Worm (Caenorhabditis elegans): ENCODE measurements around the gene Y32B12A.5.
"Not testable (repeated sequence)": the region's sequence is repeated elsewhere in the genome, so short reads cannot be mapped to it uniquely, and the experiment has no call there.

Y32B12A.5 gene

DNA sequence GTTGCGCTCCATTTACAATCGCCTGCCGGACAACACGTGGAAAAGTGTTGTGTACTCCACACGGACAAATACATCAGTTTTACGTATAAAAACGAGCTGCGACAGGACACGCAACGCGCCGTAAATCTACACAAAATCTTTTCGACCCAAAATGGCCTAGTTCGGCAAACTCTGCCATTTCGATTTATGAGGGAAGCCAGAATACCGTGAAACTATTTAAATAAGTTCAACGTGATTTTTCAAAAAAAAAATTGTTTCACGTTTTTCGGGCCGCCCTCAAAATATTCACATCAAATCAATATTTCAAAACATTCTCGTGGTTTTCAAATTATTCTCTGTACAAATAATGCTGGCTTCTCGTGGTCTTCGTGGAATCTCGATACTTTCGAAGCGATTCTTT lies 39.5 kb upstream of the Y32B12A.5 start, which contains the start of gene F36D3.8:
F36D3.8 (plus strand) TSS at position 301 of the 400 bp plus-strand sequence.
- no peak for TF ChIP-seq ham-2 (GFP tag; optimal IDR thresholded peaks at IDR 0.05)
- no peak for TF ChIP-seq sptf-1 (tag; optimal IDR thresholded peaks at IDR 0.05)
- no peak for TF ChIP-seq nhr-76 (tag; optimal IDR thresholded peaks at IDR 0.05)
- no peak for TF ChIP-seq ceh-39 (tag; optimal IDR thresholded peaks at IDR 0.05)
- no peak for TF ChIP-seq ceh-43 (GFP tag; optimal IDR thresholded peaks at IDR 0.05)
- no peak for TF ChIP-seq tbx-8 (GFP tag; optimal IDR thresholded peaks at IDR 0.05)
- no peak for TF ChIP-seq snpc-4 (tag; optimal IDR thresholded peaks at IDR 0.05)
- no peak for TF ChIP-seq flh-1 (GFP tag; optimal IDR thresholded peaks at IDR 0.05)
- TF ChIP-seq nhr-28 (tag; optimal IDR thresholded peaks at IDR 0.05): no peak
- no peak for TF ChIP-seq ceh-83 (GFP tag; optimal IDR thresholded peaks at IDR 0.05)
- TF ChIP-seq mab-5 (tag; optimal IDR thresholded peaks at IDR 0.05): no peak
- no peak for TF ChIP-seq unc-120 (tag; optimal IDR thresholded peaks at IDR 0.05; ENCODE audit: poor library complexity, severe bottlenecking)

- TF ChIP-seq M03D4.4 (tag; optimal IDR thresholded peaks at IDR 0.05): no peak
- no peak for TF ChIP-seq elt-1 (tag; optimal IDR thresholded peaks at IDR 0.05; ENCODE audit: borderline replicate concordance, insufficient read depth)
- TF ChIP-seq mep-1 (tag; optimal IDR thresholded peaks at IDR 0.05): no peak
- no peak for TF ChIP-seq zip-8 (tag; optimal IDR thresholded peaks at IDR 0.05)
- TF ChIP-seq lsy-2 (tag; optimal IDR thresholded peaks at IDR 0.05): no peak
- TF ChIP-seq hlh-1 (tag; optimal IDR thresholded peaks at IDR 0.05): no peak
- no peak for TF ChIP-seq drap-1 (GFP tag; optimal IDR thresholded peaks at IDR 0.05)
- no peak for TF ChIP-seq ceh-39 (tag; optimal IDR thresholded peaks at IDR 0.05)
- TF ChIP-seq nhr-2 (tag; optimal IDR thresholded peaks at IDR 0.05): no peak
- no peak for TF ChIP-seq ztf-11 (tag; optimal IDR thresholded peaks at IDR 0.05)
- TF ChIP-seq blmp-1 (tag; optimal IDR thresholded peaks at IDR 0.05): no peak
- TF ChIP-seq unc-62 (GFP tag; optimal IDR thresholded peaks at IDR 0.05): no peak
- no peak for TF ChIP-seq unc-120 (tag; optimal IDR thresholded peaks at IDR 0.05; ENCODE audit: poor library complexity, severe bottlenecking)
- no peak for TF ChIP-seq mls-2 (tag; optimal IDR thresholded peaks at IDR 0.05)
- TF ChIP-seq lin-32 (GFP tag; optimal IDR thresholded peaks at IDR 0.05): no peak
Observed at ce11 chrV:16522242-16522641, 34.9 kb upstream of the Y32B12A.5 start, which contains the start of gene srw-34. Gene srw-34 (minus strand): TSS chrV:16522342.

- TF ChIP-seq tbx-8 (GFP tag; optimal IDR thresholded peaks at IDR 0.05): no peak
- TF ChIP-seq nhr-28 (tag; optimal IDR thresholded peaks at IDR 0.05): no peak
Observed at ce11 chrV:16517619-16518018, 30.2 kb upstream of the Y32B12A.5 start, which contains the start of gene F36D3.4. Gene F36D3.4 (minus strand): TSS chrV:16517719.

DNA sequence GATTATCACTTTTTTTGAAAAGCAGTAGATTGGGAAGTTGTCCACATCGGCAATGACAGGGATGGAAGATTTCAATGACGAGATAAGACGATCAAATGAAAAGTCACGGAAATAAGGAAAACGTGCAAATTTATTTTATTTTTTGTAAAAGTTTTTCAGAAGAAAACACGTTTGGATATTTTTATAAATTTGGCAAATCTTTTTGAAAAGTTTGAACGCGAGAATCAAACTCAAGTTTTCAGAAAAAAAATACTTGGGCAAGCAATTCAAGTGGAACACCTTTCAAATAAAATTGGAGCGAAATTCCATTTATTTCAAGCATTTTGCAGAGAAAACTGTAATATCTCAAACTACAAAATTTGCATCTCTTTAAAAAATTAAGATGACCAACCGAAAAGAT lies 27.8 kb upstream of the Y32B12A.5 start, which contains the start of gene F36D3.5:
F36D3.5 (minus strand) TSS at position 101 of the 400 bp plus-strand sequence.
- not testable (repeated sequence) for TF ChIP-seq mep-1 (tag; optimal IDR thresholded peaks at IDR 0.05); ceh-43 (GFP tag; optimal IDR thresholded peaks at IDR 0.05); nhr-28 (tag; optimal IDR thresholded peaks at IDR 0.05)

DNA sequence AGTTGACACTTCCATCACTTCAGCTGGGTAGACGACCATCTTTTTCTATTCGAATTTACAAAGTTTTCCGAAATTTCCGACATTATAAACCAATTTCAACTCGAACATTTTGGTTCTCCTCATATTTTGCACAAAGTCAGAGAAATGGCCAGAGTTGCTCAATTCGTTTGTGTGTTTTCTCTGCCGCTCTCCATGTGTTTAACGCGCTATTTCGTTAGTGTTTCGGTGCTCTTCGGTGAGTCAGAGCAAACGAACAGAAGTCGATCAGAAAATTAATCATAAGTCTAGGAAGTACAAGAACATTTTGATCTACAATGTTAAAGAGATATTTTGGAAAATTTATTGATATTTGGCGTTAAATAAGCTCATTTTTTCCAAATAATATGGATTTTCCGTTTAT lies 21.3 kb upstream of the Y32B12A.5 start, which contains the start of gene srr-3:
srr-3 (minus strand) TSS at position 101 of the 400 bp plus-strand sequence.
- TF ChIP-seq nhr-2 (tag; optimal IDR thresholded peaks at IDR 0.05) (no peak), unc-62 (GFP tag; optimal IDR thresholded peaks at IDR 0.05) (no peak)

DNA sequence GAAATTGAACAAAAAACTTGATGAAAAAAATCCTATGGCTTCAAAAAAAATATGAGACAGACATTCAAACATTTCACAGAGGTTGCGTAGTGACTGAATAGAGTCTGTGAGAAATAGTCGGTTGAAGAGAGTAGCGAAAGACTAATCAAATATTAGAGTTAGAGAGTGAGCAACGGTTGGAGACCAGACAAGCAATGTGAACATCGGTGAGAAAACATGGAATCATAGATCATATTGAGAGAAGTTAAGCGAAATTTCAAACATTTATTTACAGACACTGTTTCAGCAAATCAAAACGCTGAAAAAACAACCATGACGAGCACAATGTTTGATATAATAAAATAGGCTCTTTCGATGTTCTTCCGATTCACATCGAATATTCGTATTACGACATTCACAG lies 19.3 kb upstream of the Y32B12A.5 start:
- TF ChIP-seq unc-39 (tag; optimal IDR thresholded peaks at IDR 0.05): no peak
- no peak for TF ChIP-seq mls-2 (tag; optimal IDR thresholded peaks at IDR 0.05)
- no peak for TF ChIP-seq snpc-4 (tag; optimal IDR thresholded peaks at IDR 0.05)
- no peak for TF ChIP-seq tbx-8 (GFP tag; optimal IDR thresholded peaks at IDR 0.05)
- no peak for TF ChIP-seq ham-2 (GFP tag; optimal IDR thresholded peaks at IDR 0.05)
- TF ChIP-seq blmp-1 (tag; optimal IDR thresholded peaks at IDR 0.05): no peak

- TF ChIP-seq hlh-1 (tag; optimal IDR thresholded peaks at IDR 0.05) (no peak), snpc-4 (tag; optimal IDR thresholded peaks at IDR 0.05) (no peak), ztf-11 (tag; optimal IDR thresholded peaks at IDR 0.05) (no peak), ceh-43 (GFP tag; optimal IDR thresholded peaks at IDR 0.05) (no peak), ham-2 (GFP tag; optimal IDR thresholded peaks at IDR 0.05) (no peak), cnd-1 (tag; optimal IDR thresholded peaks at IDR 0.05) (no peak), nhr-237 (tag; optimal IDR thresholded peaks at IDR 0.05) (no peak), nhr-2 (tag; optimal IDR thresholded peaks at IDR 0.05) (no peak), nhr-76 (tag; optimal IDR thresholded peaks at IDR 0.05) (no peak), nhr-12 (tag; optimal IDR thresholded peaks at IDR 0.05) (no peak), sptf-1 (tag; optimal IDR thresholded peaks at IDR 0.05) (no peak), unc-62 (GFP tag; optimal IDR thresholded peaks at IDR 0.05) (no peak), ces-1 (GFP tag; optimal IDR thresholded peaks at IDR 0.05) (no peak), drap-1 (GFP tag; optimal IDR thresholded peaks at IDR 0.05) (no peak), sem-2 (GFP tag; optimal IDR thresholded peaks at IDR 0.05) (no peak), mep-1 (tag; optimal IDR thresholded peaks at IDR 0.05) (no peak), M03D4.4 (tag; optimal IDR thresholded peaks at IDR 0.05) (no peak), lsy-2 (tag; optimal IDR thresholded peaks at IDR 0.05) (no peak), ceh-39 (tag; optimal IDR thresholded peaks at IDR 0.05) (no peak)
Observed at ce11 chrV:16505828-16506227, 18.5 kb upstream of the Y32B12A.5 start, which contains the start of gene nhr-54. Gene nhr-54 (minus strand): TSS chrV:16505928.

All from whole organism, mixed stage, embryonic.